Worm (Caenorhabditis elegans): ENCODE measurements around the gene R09D1.12.

- no peak for TF ChIP-seq nhr-237 (tag; optimal IDR thresholded peaks at IDR 0.05)
- no peak for TF ChIP-seq unc-130 (tag; optimal IDR thresholded peaks at IDR 0.05)
- no peak for TF ChIP-seq sox-4 (tag; optimal IDR thresholded peaks at IDR 0.05)
- no peak for TF ChIP-seq zag-1 (tag; optimal IDR thresholded peaks at IDR 0.05)
These were observed 30.1 kb downstream of the R09D1.12 start, which contains the start of gene M176.11 for ce11 chrII:9421969-9422368.

Measured in whole organism, L1 larva.